Fruit fly (Drosophila melanogaster) whole organism, pupa: ENCODE measurements around the gene bon.

Source experiments
- CG10348 ChIP-seq: fragments of 200-800 bp; sonication (Bioruptor generic); IDR thresholded peaks from 2 replicates; pipeline ENCODE4 v1.3.6; 2022; ENCODE audit warnings: missing biosample characterization, missing genetic modification characterization
- CG12605 ChIP-seq: fragments of 200-800 bp; sonication (Bioruptor generic); IDR thresholded peaks from 2 replicates; pipeline ENCODE4 v1.3.6; 2022; ENCODE audit warnings: missing biosample characterization, missing genetic modification characterization
- CG13204 ChIP-seq: fragments of 200-800 bp; sonication (Bioruptor generic); optimal IDR thresholded peaks from 2 replicates; lab custom pipeline; 2018; ENCODE audit warnings: missing biosample characterization, mild to moderate bottlenecking, missing genetic modification characterization, moderate library complexity
- CG14655 ChIP-seq: fragments of 200-800 bp; sonication (Bioruptor generic); optimal IDR thresholded peaks from 3 replicates; lab custom pipeline; 2017; ENCODE audit warnings: mild to moderate bottlenecking, missing biosample characterization, missing genetic modification reagents, missing genetic modification characterization
- CG15710 ChIP-seq: fragments of 200-800 bp; sonication (Bioruptor generic); optimal IDR thresholded peaks from 2 replicates; lab custom pipeline; 2018; ENCODE audit warnings: missing biosample characterization, mild to moderate bottlenecking, missing genetic modification characterization, moderate library complexity
- CG17806 ChIP-seq: fragments of 200-800 bp; sonication (Bioruptor generic); optimal IDR thresholded peaks from 2 replicates; lab custom pipeline; 2018; ENCODE audit warnings: missing biosample characterization, mild to moderate bottlenecking, missing genetic modification characterization, moderate library complexity
- CG32121 ChIP-seq: fragments of 200-800 bp; sonication (Bioruptor generic); IDR thresholded peaks from 2 replicates; pipeline ENCODE4 v1.3.6; 2022; ENCODE audit warnings: missing biosample characterization, missing genetic modification characterization
- CG34367 ChIP-seq: fragments of 200-800 bp; sonication (Bioruptor generic); optimal IDR thresholded peaks from 2 replicates; lab custom pipeline; 2018; ENCODE audit warnings: missing biosample characterization, mild to moderate bottlenecking, missing genetic modification characterization
- CG4496 ChIP-seq: fragments of 200-800 bp; sonication (Bioruptor generic); IDR thresholded peaks from 3 replicates; pipeline ENCODE4 v1.3.6; 2022; ENCODE audit warnings: missing biosample characterization, missing genetic modification characterization
- CG8159 ChIP-seq: fragments of 200-800 bp; sonication (Bioruptor generic); optimal IDR thresholded peaks from 3 replicates; lab custom pipeline; 2018; ENCODE audit warnings: missing biosample characterization, mild to moderate bottlenecking, missing genetic modification characterization, moderate library complexity
- CG8301 ChIP-seq: fragments of 200-800 bp; sonication (Bioruptor generic); optimal IDR thresholded peaks from 2 replicates; lab custom pipeline; 2018; ENCODE audit warnings: missing biosample characterization, mild to moderate bottlenecking, missing genetic modification characterization
- CG9948 ChIP-seq: fragments of 200-800 bp; sonication (Bioruptor generic); optimal IDR thresholded peaks from 2 replicates; lab custom pipeline; 2018; ENCODE audit warnings: missing biosample characterization, mild to moderate bottlenecking, missing genetic modification characterization, moderate library complexity
- D1 ChIP-seq: fragments of 200-800 bp; sonication (Bioruptor generic); optimal IDR thresholded peaks from 2 replicates; lab custom pipeline; 2018; ENCODE audit warnings: missing biosample characterization, mild to moderate bottlenecking, missing genetic modification characterization, moderate library complexity
- EcR ChIP-seq: fragments of 200-800 bp; sonication (Bioruptor generic); optimal IDR thresholded peaks from 3 replicates; lab custom pipeline; 2019; ENCODE audit warnings: missing biosample characterization, missing genetic modification characterization, mild to moderate bottlenecking, moderate library complexity, missing genetic modification reagents
- Ets98B ChIP-seq: fragments of 200-800 bp; sonication (Bioruptor generic); IDR thresholded peaks from 2 replicates; pipeline ENCODE4 v1.3.6; 2022; ENCODE audit warnings: missing biosample characterization, missing genetic modification characterization
- Pif1A ChIP-seq: fragments of 200-800 bp; sonication (Bioruptor generic); optimal IDR thresholded peaks from 3 replicates; lab custom pipeline; 2016; ENCODE audit warnings: missing biosample characterization, missing genetic modification characterization
- Pif1B ChIP-seq: fragments of 200-800 bp; sonication (Bioruptor generic); optimal IDR thresholded peaks from 3 replicates; lab custom pipeline; 2016; ENCODE audit warnings: missing biosample characterization, missing genetic modification characterization
- Snoo ChIP-seq: fragments of 200-800 bp; sonication (Bioruptor generic); optimal IDR thresholded peaks from 3 replicates; lab custom pipeline; 2017; ENCODE audit warnings: missing biosample characterization, mild to moderate bottlenecking, missing genetic modification characterization, inconsistent platforms
- fd96Ca ChIP-seq: fragments of 200-800 bp; sonication (Bioruptor generic); IDR thresholded peaks from 3 replicates; pipeline ENCODE4 v1.3.6; 2022; ENCODE audit warnings: missing biosample characterization, missing genetic modification characterization
- gl ChIP-seq: fragments of 200-800 bp; sonication (Bioruptor generic); optimal IDR thresholded peaks from 2 replicates; lab custom pipeline; 2018; ENCODE audit warnings: missing biosample characterization, mild to moderate bottlenecking, missing genetic modification characterization
- rn ChIP-seq: fragments of 200-800 bp; sonication (Bioruptor generic); IDR thresholded peaks from 2 replicates; pipeline ENCODE4 v1.3.6; 2022; ENCODE audit warnings: missing biosample characterization, missing genetic modification characterization

Gene bon

DNA sequence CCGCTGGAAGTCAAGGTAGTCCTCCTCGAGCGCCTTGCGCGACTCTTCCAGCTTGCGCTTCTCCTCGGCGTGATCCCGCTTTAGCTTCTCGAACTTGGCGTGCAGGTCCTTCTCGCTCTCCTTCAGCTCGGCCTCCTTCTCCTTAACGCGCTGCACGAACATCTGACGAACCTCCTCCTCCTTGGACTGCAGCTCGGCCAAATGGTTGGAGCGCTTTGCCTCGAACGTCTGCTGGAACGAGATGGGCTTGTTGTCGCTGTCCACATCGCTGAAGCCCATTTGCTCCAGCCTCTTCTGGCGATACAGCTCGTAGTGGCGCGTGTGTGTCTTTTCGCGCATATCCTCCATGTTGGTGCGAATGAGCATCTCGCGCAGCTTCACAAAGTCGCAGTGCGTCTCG, 6.5 kb upstream of the bon start:
- TF ChIP-seq CG17806 (tag; lab: Kevin White, UChicago): no peak
- no peak for TF ChIP-seq CG13204 (GFP tag; lab: Kevin White, UChicago)
- TF ChIP-seq CG14655 (GFP tag; lab: Kevin White, UChicago): no peak
- TF ChIP-seq CG34367 (tag; lab: Kevin White, UChicago): no peak

DNA sequence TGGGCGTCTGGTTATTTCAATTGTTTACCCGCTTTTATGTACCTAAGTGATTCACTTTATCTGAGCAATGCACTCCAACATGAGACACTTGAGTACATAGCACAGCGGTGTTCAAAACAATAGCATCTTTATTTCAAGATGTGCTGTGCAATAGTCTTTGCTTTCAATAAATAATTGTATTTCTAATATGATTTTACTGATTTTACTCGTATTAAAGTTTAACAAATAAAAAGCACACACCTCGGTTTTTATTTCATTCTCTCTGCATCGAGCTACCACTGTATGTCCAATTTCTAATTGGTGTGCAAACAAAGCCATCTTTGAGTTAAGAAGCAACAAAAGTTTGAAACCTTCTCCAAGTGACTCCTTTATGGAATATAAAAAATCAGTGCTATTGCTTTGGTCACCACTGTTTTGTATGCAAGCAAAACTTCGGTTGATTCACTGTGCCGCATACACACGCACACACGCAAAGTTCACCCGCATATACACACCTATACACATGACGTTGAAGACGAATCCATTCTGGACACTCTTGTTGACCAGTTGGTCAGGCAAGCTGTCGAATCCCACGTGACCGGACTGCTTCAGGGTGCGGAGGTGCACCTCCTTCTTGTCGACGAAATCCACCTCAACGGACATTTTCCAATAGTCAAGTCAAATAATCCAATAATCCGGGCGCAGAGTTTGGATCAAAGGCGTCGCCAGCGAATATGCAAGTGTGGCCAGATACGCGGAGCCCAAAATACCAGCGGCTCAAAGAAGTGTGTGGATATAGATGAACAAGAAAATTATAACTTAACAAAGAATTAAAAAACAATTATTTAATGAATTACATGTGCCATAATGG, 5.1 kb upstream of the bon start, which contains the start of gene Septin2:
Gene Septin2, minus strand, starts transcription at position 727 of the 850 bp plus-strand sequence.
- TF ChIP-seq Pif1A (GFP tag; lab: Kevin White, UChicago): peak; percentile 53
- peak; percentile 74 for TF ChIP-seq rn
- TF ChIP-seq CG8159 (tag; lab: Kevin White, UChicago): peak; percentile 94
- TF ChIP-seq CG13204 (GFP tag; lab: Kevin White, UChicago): peak; percentile 57
- TF ChIP-seq CG12605: peak; percentile 61
- peak; percentile 95 for TF ChIP-seq CG8301 (tag; lab: Kevin White, UChicago)
- TF ChIP-seq Ets98B: peak; percentile 75
- peak; percentile 91 for TF ChIP-seq Snoo (tag; lab: Kevin White, UChicago)
- no peak for TF ChIP-seq Pif1B
- TF ChIP-seq CG17806 (tag; lab: Kevin White, UChicago): peak; percentile 91
- TF ChIP-seq CG4496 (GFP tag; lab: Robert Waterston, UW): peak; percentile 85
- TF ChIP-seq CG32121 (GFP tag; lab: Robert Waterston, UW): peak; percentile 80
- peak; percentile 42; the same call in 1 of the 2 replicates for TF ChIP-seq CG10348 (GFP tag; lab: Robert Waterston, UW)
- TF ChIP-seq D1 (tag; lab: Kevin White, UChicago): no peak
- peak; percentile 63 for TF ChIP-seq EcR
- peak; percentile 80 for TF ChIP-seq CG34367 (tag; lab: Kevin White, UChicago)
- peak; percentile 91 for TF ChIP-seq CG9948 (tag; lab: Kevin White, UChicago)
- peak; percentile 95 for TF ChIP-seq CG14655 (GFP tag; lab: Kevin White, UChicago)
- peak; percentile 84 for TF ChIP-seq fd96Ca
- TF ChIP-seq CG15710: peak; percentile 87
- TF ChIP-seq gl: peak; percentile 68

DNA sequence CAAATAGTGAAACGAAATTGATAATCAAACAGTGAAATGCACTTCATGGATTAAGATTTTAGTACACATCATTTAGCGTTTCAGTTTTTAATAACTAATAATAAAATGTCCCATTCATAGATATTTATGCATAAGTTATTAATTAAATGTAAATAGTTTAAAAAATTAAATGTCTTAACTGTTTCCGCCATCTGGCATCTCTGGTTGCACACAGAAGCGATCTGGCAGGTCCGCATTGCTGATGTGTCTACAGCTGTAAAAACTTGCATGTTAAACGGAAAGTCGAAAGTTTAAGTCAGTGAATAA, 4.5 kb upstream of the bon start, which contains the start of gene Srp72:
Gene Srp72, plus strand, starts transcription at position 232 of the 306 bp plus-strand sequence.
- no peak for TF ChIP-seq rn
- TF ChIP-seq Ets98B: peak; percentile 34
- TF ChIP-seq CG13204 (GFP tag; lab: Kevin White, UChicago): no peak
- no peak for TF ChIP-seq CG8301 (tag; lab: Kevin White, UChicago)
- TF ChIP-seq CG17806 (tag; lab: Kevin White, UChicago): peak; percentile 54
- no peak for TF ChIP-seq CG34367 (tag; lab: Kevin White, UChicago)
- TF ChIP-seq Snoo (tag; lab: Kevin White, UChicago): no peak
- peak; percentile 41; the same call in 2 of the 3 replicates for TF ChIP-seq CG4496 (GFP tag; lab: Robert Waterston, UW)
- TF ChIP-seq CG12605: peak; percentile 24; the same call in 1 of the 2 replicates
- TF ChIP-seq fd96Ca: no peak
- TF ChIP-seq CG9948 (tag; lab: Kevin White, UChicago): peak; percentile 10
- peak; percentile 39 for TF ChIP-seq CG15710
- TF ChIP-seq gl: no peak
- TF ChIP-seq CG10348 (GFP tag; lab: Robert Waterston, UW): no peak
- no peak for TF ChIP-seq Pif1B
- peak; percentile 47 for TF ChIP-seq CG8159 (tag; lab: Kevin White, UChicago)
- TF ChIP-seq D1 (tag; lab: Kevin White, UChicago): no peak
- TF ChIP-seq Pif1A (GFP tag; lab: Kevin White, UChicago): peak; percentile 6
- TF ChIP-seq CG32121 (GFP tag; lab: Robert Waterston, UW): 0 out of 2 replicates have a peak, but pooled peaks have one; percentile 13
- TF ChIP-seq EcR: no peak
- TF ChIP-seq CG14655 (GFP tag; lab: Kevin White, UChicago): no peak

DNA sequence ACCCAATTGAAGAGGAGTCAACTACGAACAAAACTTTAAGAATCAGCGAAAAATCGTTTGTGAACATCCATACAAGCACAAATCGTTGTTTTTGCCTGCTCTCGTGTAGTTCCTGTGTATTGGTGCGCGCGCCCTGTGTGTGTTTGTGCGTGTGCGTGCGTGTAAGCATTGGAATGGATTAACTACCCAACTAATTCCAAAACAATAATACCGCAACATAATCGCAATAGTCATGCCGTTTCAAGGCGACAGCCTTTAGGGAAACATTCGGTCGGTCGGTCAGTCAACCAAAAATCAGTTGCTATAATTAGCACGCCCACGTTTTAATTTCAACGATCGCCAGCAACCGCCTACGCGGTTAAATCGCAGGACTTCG, 512 bp downstream of the bon start:
- TF ChIP-seq fd96Ca (0 out of 3 replicates have a peak, but pooled peaks have one; percentile 27), CG14655 (GFP tag; lab: Kevin White, UChicago) (no peak)

DNA sequence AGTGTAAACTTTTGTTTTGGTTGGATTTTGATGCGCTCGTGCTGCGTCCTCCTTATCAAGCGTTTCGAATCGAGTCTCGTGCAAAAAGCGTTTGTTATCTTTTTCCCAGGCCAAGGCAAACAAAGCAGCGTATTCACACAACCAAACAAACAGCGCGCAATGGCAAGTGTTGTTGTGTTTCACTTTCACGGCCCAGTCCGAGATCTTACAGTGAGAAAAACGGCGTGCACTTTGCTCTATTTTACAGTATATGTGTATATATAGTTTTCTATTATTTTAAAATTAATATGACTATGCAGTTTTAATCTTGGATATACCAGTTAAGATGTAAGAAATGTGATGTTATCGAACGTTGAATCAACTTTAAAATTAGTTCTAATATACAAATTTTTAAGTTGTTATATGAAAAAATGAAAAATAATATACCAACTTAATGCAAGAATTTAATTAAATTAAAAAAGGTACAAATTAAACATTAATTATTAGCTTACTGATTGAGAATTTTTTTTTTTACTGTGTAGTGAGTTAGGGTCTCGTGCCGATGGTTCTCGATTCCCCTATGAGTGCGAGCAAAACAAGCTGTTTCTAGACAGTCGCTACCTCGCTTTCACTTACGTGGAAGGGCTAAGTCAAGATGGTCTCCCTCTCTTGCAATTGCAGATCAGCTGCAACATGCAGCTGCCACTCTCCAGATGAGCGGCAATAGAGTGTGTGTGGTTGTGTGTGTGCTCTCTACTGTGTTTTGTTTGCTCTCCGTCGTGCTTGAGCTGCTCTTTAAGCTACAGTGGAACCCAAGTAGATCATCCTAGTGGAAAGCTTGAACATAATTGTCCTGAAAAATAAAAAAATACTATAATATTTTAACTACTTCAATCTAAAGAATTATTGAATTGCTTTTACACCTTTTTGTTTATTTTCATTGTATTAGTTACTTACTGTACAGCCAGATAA, 1.5 kb downstream of the bon start:
- peak; percentile 95 for TF ChIP-seq CG17806 (tag; lab: Kevin White, UChicago)
- peak; percentile 8; the same call in 1 of the 2 replicates for TF ChIP-seq CG10348 (GFP tag; lab: Robert Waterston, UW)
- TF ChIP-seq gl: peak; percentile 60
- peak; percentile 95 for TF ChIP-seq CG14655 (GFP tag; lab: Kevin White, UChicago)
- peak; percentile 75; the same call in 1 of the 2 replicates for TF ChIP-seq rn
- peak; percentile 74 for TF ChIP-seq Ets98B
- TF ChIP-seq CG15710: peak; percentile 96
- peak; percentile 83 for TF ChIP-seq CG12605
- peak; percentile 83 for TF ChIP-seq CG13204 (GFP tag; lab: Kevin White, UChicago)
- TF ChIP-seq CG8159 (tag; lab: Kevin White, UChicago): peak; percentile 98
- TF ChIP-seq fd96Ca: peak; percentile 35; the same call in 1 of the 3 replicates
- peak; percentile 76 for TF ChIP-seq Pif1B
- peak; percentile 82 for TF ChIP-seq Pif1A (GFP tag; lab: Kevin White, UChicago)
- peak; percentile 76 for TF ChIP-seq CG4496 (GFP tag; lab: Robert Waterston, UW)
- peak; percentile 74 for TF ChIP-seq Snoo (tag; lab: Kevin White, UChicago)
- peak; percentile 96 for TF ChIP-seq D1 (tag; lab: Kevin White, UChicago)
- TF ChIP-seq EcR: peak; percentile 54
- TF ChIP-seq CG9948 (tag; lab: Kevin White, UChicago): peak; percentile 98
- peak; percentile 70 for TF ChIP-seq CG32121 (GFP tag; lab: Robert Waterston, UW)
- TF ChIP-seq CG34367 (tag; lab: Kevin White, UChicago): peak; percentile 90
- peak; percentile 89 for TF ChIP-seq CG8301 (tag; lab: Kevin White, UChicago)
